Fruit fly (Drosophila melanogaster) Kc167 (cell line): Measurements from ENCODE around the gene NK7.1.

ENCODE experiments used
- Myc ChIP-seq: fragments of >200 bp; optimal IDR thresholded peaks from 2 replicates; lab custom pipeline; 2017; ENCODE audit warnings: missing external identifiers
- Sin3A ChIP-seq: fragments of >200 bp; optimal IDR thresholded peaks from 2 replicates; lab custom pipeline; 2018; ENCODE audit warnings: missing external identifiers
- h ChIP-seq: fragments of >200 bp; optimal IDR thresholded peaks from 3 replicates; lab custom pipeline; 2018; ENCODE audit warnings: missing external identifiers
- insv ChIP-seq: fragments of >200 bp; optimal IDR thresholded peaks from 3 replicates; lab custom pipeline; 2018; ENCODE audit warnings: missing external identifiers
- psq ChIP-seq: fragments of >200 bp; optimal IDR thresholded peaks from 2 replicates; lab custom pipeline; 2017; ENCODE audit warnings: missing external identifiers

dm6 chr3R:14370199-14370933 lies 2.4 kb downstream of the NK7.1 start:
- TF ChIP-seq Sin3A (lab: Kevin White, UChicago) (no peak), h (lab: Kevin White, UChicago) (no peak), Myc (lab: Kevin White, UChicago) (no peak), psq (lab: Kevin White, UChicago) (no peak), insv (lab: Kevin White, UChicago) (no peak)
